Worm (Caenorhabditis elegans): ENCODE measurements around the gene C45G9.12.
"Not testable (repeated sequence)": the region's sequence is repeated elsewhere in the genome, so short reads cannot be mapped to it uniquely, and the experiment has no call there.

C45G9.12 gene

ce11 chrIII:5092345-5092744 lies 20.9 kb upstream of the C45G9.12 start:
- TF ChIP-seq him-1 (tag; optimal IDR thresholded peaks at IDR 0.05) (no peak), W03F9.2 (tag; optimal IDR thresholded peaks at IDR 0.05) (no peak), dao-5 (tag; optimal IDR thresholded peaks at IDR 0.05) (no peak)

ce11 chrIII:5089489-5089888 lies 18.1 kb upstream of the C45G9.12 start:
- TF ChIP-seq dao-5 (tag; optimal IDR thresholded peaks at IDR 0.05), result no peak
- no peak for TF ChIP-seq him-1 (tag; optimal IDR thresholded peaks at IDR 0.05)
- TF ChIP-seq W03F9.2 (tag; optimal IDR thresholded peaks at IDR 0.05), result no peak

ce11 chrIII:5085529-5085928 lies 14.1 kb upstream of the C45G9.12 start, which contains the start of gene cah-1:
Gene cah-1 (minus strand): TSS chrIII:5085629.
- no peak for TF ChIP-seq dao-5 (tag; optimal IDR thresholded peaks at IDR 0.05)
- no peak for TF ChIP-seq him-1 (tag; optimal IDR thresholded peaks at IDR 0.05)
- no peak for TF ChIP-seq W03F9.2 (tag; optimal IDR thresholded peaks at IDR 0.05)

- no peak for TF ChIP-seq W03F9.2 (tag; optimal IDR thresholded peaks at IDR 0.05)
- no peak for TF ChIP-seq dao-5 (tag; optimal IDR thresholded peaks at IDR 0.05)
- TF ChIP-seq him-1 (tag; optimal IDR thresholded peaks at IDR 0.05), result no peak
Observed at ce11 chrIII:5083304-5083703, 11.9 kb upstream of the C45G9.12 start.

- no peak for TF ChIP-seq him-1 (tag; optimal IDR thresholded peaks at IDR 0.05)
- TF ChIP-seq dao-5 (tag; optimal IDR thresholded peaks at IDR 0.05), result no peak
- TF ChIP-seq W03F9.2 (tag; optimal IDR thresholded peaks at IDR 0.05), result no peak
Observed at ce11 chrIII:5081573-5081823, 10.1 kb upstream of the C45G9.12 start, which contains the start of gene cox-6A. Gene cox-6A (plus strand): TSS chrIII:5081724.

- peak; percentile 1 for TF ChIP-seq W03F9.2 (tag; optimal IDR thresholded peaks at IDR 0.05)
- peak; percentile 81 for TF ChIP-seq him-1 (tag; optimal IDR thresholded peaks at IDR 0.05)
- TF ChIP-seq dao-5 (tag; optimal IDR thresholded peaks at IDR 0.05), result no peak
Observed at ce11 chrIII:5080700-5081572, 9.5 kb upstream of the C45G9.12 start.

- no peak for TF ChIP-seq dao-5 (tag; optimal IDR thresholded peaks at IDR 0.05)
Observed at ce11 chrIII:5078062-5078461, 6.7 kb upstream of the C45G9.12 start.

- no peak for TF ChIP-seq him-1 (tag; optimal IDR thresholded peaks at IDR 0.05)
- no peak for TF ChIP-seq dao-5 (tag; optimal IDR thresholded peaks at IDR 0.05)
- TF ChIP-seq W03F9.2 (tag; optimal IDR thresholded peaks at IDR 0.05), result no peak
Observed at ce11 chrIII:5077150-5077814, 5.9 kb upstream of the C45G9.12 start, which contains the start of gene alh-1. Gene alh-1 (plus strand): TSS chrIII:5077764.

ce11 chrIII:5076569-5076968 lies 5.2 kb upstream of the C45G9.12 start:
- TF ChIP-seq W03F9.2 (tag; optimal IDR thresholded peaks at IDR 0.05), result no peak
- TF ChIP-seq dao-5 (tag; optimal IDR thresholded peaks at IDR 0.05), result no peak
- no peak for TF ChIP-seq him-1 (tag; optimal IDR thresholded peaks at IDR 0.05)

- TF ChIP-seq W03F9.2 (tag; optimal IDR thresholded peaks at IDR 0.05) (no peak), dao-5 (tag; optimal IDR thresholded peaks at IDR 0.05) (no peak), him-1 (tag; optimal IDR thresholded peaks at IDR 0.05) (no peak)
Observed at ce11 chrIII:5074398-5074797, 3.0 kb upstream of the C45G9.12 start, which contains the start of gene ttbk-6. Gene ttbk-6 (plus strand): TSS chrIII:5074698.

- TF ChIP-seq W03F9.2 (tag; optimal IDR thresholded peaks at IDR 0.05) (peak; percentile 40), dao-5 (tag; optimal IDR thresholded peaks at IDR 0.05) (no peak), him-1 (tag; optimal IDR thresholded peaks at IDR 0.05) (peak; percentile 59)
Observed at ce11 chrIII:5068675-5069233, 2.7 kb downstream of the C45G9.12 start, which contains the start of the genes C45G9.11 and C45G9.2. Gene C45G9.11 (minus strand): TSS chrIII:5068725. Gene C45G9.2 (plus strand): TSS chrIII:5069066.

- TF ChIP-seq him-1, dao-5, W03F9.2 (tag; optimal IDR thresholded peaks at IDR 0.05): not testable (repeated sequence)
Observed at ce11 chrIII:5062406-5062805, 9.0 kb downstream of the C45G9.12 start, which contains the start of gene C45G9.4. Gene C45G9.4 (plus strand): TSS chrIII:5062706.

ce11 chrIII:5061798-5062197 lies 9.6 kb downstream of the C45G9.12 start, which contains the start of gene C45G9.10:
Gene C45G9.10 (minus strand): TSS chrIII:5061898.
- TF ChIP-seq dao-5 (tag; optimal IDR thresholded peaks at IDR 0.05), result no peak
- no peak for TF ChIP-seq him-1 (tag; optimal IDR thresholded peaks at IDR 0.05)
- no peak for TF ChIP-seq W03F9.2 (tag; optimal IDR thresholded peaks at IDR 0.05)

- not testable (repeated sequence) for TF ChIP-seq dao-5, him-1, W03F9.2 (tag; optimal IDR thresholded peaks at IDR 0.05)
Observed at ce11 chrIII:5055709-5056108, 15.7 kb downstream of the C45G9.12 start, which contains the start of gene C45G9.9. Gene C45G9.9 (minus strand): TSS chrIII:5055809.

Measured in whole organism, L4/young adult.